Fruit fly (Drosophila melanogaster): ENCODE data around the gene cona.

The cona gene

dm6 chr3R:18398954-18399697, 13.5 kb downstream of the cona start, which contains the start of gene Vha100-2 (continued):
- TF ChIP-seq exex (tag; optimal IDR thresholded peaks at IDR 0.05): no peak
- TF ChIP-seq CG9797 (GFP tag; optimal IDR thresholded peaks at IDR 0.05): peak; percentile 90
- no peak for TF ChIP-seq sisA (GFP tag; IDR thresholded peaks at IDR 0.05)
- TF ChIP-seq Hand (GFP tag; optimal IDR thresholded peaks at IDR 0.05): peak; percentile 35
- no peak for TF ChIP-seq Hey (tag; optimal IDR thresholded peaks at IDR 0.05)
- no peak for TF ChIP-seq ssp (GFP tag; IDR thresholded peaks at IDR 0.05)
- TF ChIP-seq fd96Cb (tag; optimal IDR thresholded peaks at IDR 0.05): no peak
- peak; percentile 37 for TF ChIP-seq Fer1 (GFP tag; optimal IDR thresholded peaks at IDR 0.05)
- TF ChIP-seq chn (GFP tag; optimal IDR thresholded peaks at IDR 0.05): peak; percentile 24
- peak; percentile 44 for TF ChIP-seq CG13894 (tag; optimal IDR thresholded peaks at IDR 0.05)
- no peak for TF ChIP-seq hbn (GFP tag; IDR thresholded peaks at IDR 0.05; ENCODE audit: partially characterized antibody)
- peak; percentile 14 for TF ChIP-seq CG9437 (GFP tag; optimal IDR thresholded peaks at IDR 0.05)
- peak; percentile 80 for TF ChIP-seq Jarid2 (GFP tag; optimal IDR thresholded peaks at IDR 0.05)
- peak; percentile 56 for TF ChIP-seq CG13296 (GFP tag; optimal IDR thresholded peaks at IDR 0.05)
- TF ChIP-seq psq (GFP tag; optimal IDR thresholded peaks at IDR 0.05): no peak
- peak; percentile 51 for TF ChIP-seq CG31441 (GFP tag; IDR thresholded peaks at IDR 0.05)
- peak; percentile 39 for TF ChIP-seq D19A (tag; optimal IDR thresholded peaks at IDR 0.05)
- no peak for TF ChIP-seq CG13624 (GFP tag; optimal IDR thresholded peaks at IDR 0.05)
- peak; percentile 50 for TF ChIP-seq Nf-YC (tag; optimal IDR thresholded peaks at IDR 0.05)
- TF ChIP-seq CG15479 (GFP tag; optimal IDR thresholded peaks at IDR 0.05): no peak
- TF ChIP-seq kni (GFP tag; optimal IDR thresholded peaks at IDR 0.05): peak; percentile 47
- TF ChIP-seq oc (tag; optimal IDR thresholded peaks at IDR 0.05): no peak
- TF ChIP-seq CG7556 (GFP tag; optimal IDR thresholded peaks at IDR 0.05): no peak
- no peak for TF ChIP-seq CG1792 (GFP tag; optimal IDR thresholded peaks at IDR 0.05)
- TF ChIP-seq Sry-β (GFP tag; optimal IDR thresholded peaks at IDR 0.05): no peak
- TF ChIP-seq Adf1 (GFP tag; IDR thresholded peaks at IDR 0.05): peak; percentile 68; the same call in 1 of the 2 replicates
- peak; percentile 5 for TF ChIP-seq CG1529 (GFP tag; optimal IDR thresholded peaks at IDR 0.05)
- peak; percentile 45 for TF ChIP-seq Dref (GFP tag; IDR thresholded peaks at IDR 0.05)
- TF ChIP-seq HLHmδ (GFP tag; optimal IDR thresholded peaks at IDR 0.05): no peak

dm6 chr3R:18399698-18400020, 14.0 kb downstream of the cona start:
- TF ChIP-seq chinmo (GFP tag; IDR thresholded peaks at IDR 0.05; ENCODE audit: partially characterized antibody) (peak; percentile 61; the same call in 2 of the 4 replicates), CG7963 (GFP tag; IDR thresholded peaks at IDR 0.05; ENCODE audit: partially characterized antibody) (0 out of 3 replicates have a peak, but pooled peaks have one; percentile 48), ato (GFP tag; IDR thresholded peaks at IDR 0.05; ENCODE audit: partially characterized antibody) (peak; percentile 3; the same call in 1 of the 2 replicates), MESR4 (GFP tag; optimal IDR thresholded peaks at IDR 0.05) (peak; percentile 55), CG3847 (GFP tag; IDR thresholded peaks at IDR 0.05) (0 out of 2 replicates have a peak, but pooled peaks have one; percentile 85), CG4360 (GFP tag; IDR thresholded peaks at IDR 0.05) (no peak), CG10565 (GFP tag; optimal IDR thresholded peaks at IDR 0.05) (no peak), CG3163 (GFP tag; optimal IDR thresholded peaks at IDR 0.05) (peak; percentile 5), CG1603 (tag; optimal IDR thresholded peaks at IDR 0.05) (no peak), CG33213 (GFP tag; optimal IDR thresholded peaks at IDR 0.05) (peak; percentile 36), CG1832 (GFP tag; optimal IDR thresholded peaks at IDR 0.05) (no peak), knrl (GFP tag; IDR thresholded peaks at IDR 0.05; ENCODE audit: partially characterized antibody) (peak; percentile 38; the same call in 1 of the 3 replicates), vvl (GFP tag; IDR thresholded peaks at IDR 0.05) (peak; percentile 47; the same call in 1 of the 2 replicates), unc-4 (GFP tag; IDR thresholded peaks at IDR 0.05; ENCODE audit: partially characterized antibody) (0 out of 2 replicates have a peak, but pooled peaks have one; percentile 15), Antp (GFP tag; optimal IDR thresholded peaks at IDR 0.05) (peak; percentile 18), CG1024 (GFP tag; IDR thresholded peaks at IDR 0.05) (no peak), Nf-YC (tag; optimal IDR thresholded peaks at IDR 0.05) (no peak), MBD-R2 (GFP tag; IDR thresholded peaks at IDR 0.05) (peak; percentile 90), Pdp1 (GFP tag; optimal IDR thresholded peaks at IDR 0.05) (peak in 1 of 2 experiments; percentile 22), Oli (tag; optimal IDR thresholded peaks at IDR 0.05) (no peak), NK7.1 (GFP tag; optimal IDR thresholded peaks at IDR 0.05) (no peak)
